Worm (Caenorhabditis elegans) whole organism, L4 larva: ENCODE measurements around the gene trxr-2.

Experiments used
- D1046.2 ChIP-seq: fragments of 200-800 bp; sonication (Bioruptor generic); IDR thresholded peaks from 2 replicates; pipeline ENCODE4 v1.3.6; 2022; ENCODE audit warnings: missing genetic modification characterization, missing compliant biosample characterization
- F10B5.3 ChIP-seq: sonication (generic microtip); optimal IDR thresholded peaks from 2 replicates; lab custom pipeline; 2016; ENCODE audit warnings: mild to moderate bottlenecking, missing genetic modification characterization, missing compliant biosample characterization
- T26A8.4 ChIP-seq: fragments of 200-800 bp; sonication (Bioruptor generic); IDR thresholded peaks from 2 replicates; pipeline ENCODE4 v1.3.6; 2022; ENCODE audit warnings: missing genetic modification characterization, missing compliant biosample characterization
- ZK546.5 ChIP-seq, 2 experiments: sonication (generic microtip); optimal IDR thresholded peaks; 2 replicates each; lab custom pipeline; 2017; ENCODE audit warnings: missing biosample characterization in 2 of 2, missing genetic modification characterization in 2 of 2
- ceh-20 ChIP-seq: fragments of 200-800 bp; sonication (Bioruptor generic); IDR thresholded peaks from 2 replicates; pipeline ENCODE4 v1.3.6; 2022; ENCODE audit warnings: missing genetic modification reagents, missing genetic modification characterization, missing compliant biosample characterization
- ceh-28 ChIP-seq: fragments of 150-350 bp; optimal IDR thresholded peaks from 2 replicates; lab custom pipeline; 2014; ENCODE audit warnings: missing biosample characterization, missing genetic modification reagents, missing genetic modification characterization
- ceh-32 ChIP-seq: sonication (generic microtip); optimal IDR thresholded peaks from 2 replicates; lab custom pipeline; 2016; ENCODE audit warnings: mild to moderate bottlenecking, missing genetic modification characterization, missing compliant biosample characterization; ENCODE audit not compliant: poor library complexity
- ceh-62 ChIP-seq: sonication (generic microtip); optimal IDR thresholded peaks from 2 replicates; lab custom pipeline; 2017; ENCODE audit warnings: missing biosample characterization, missing genetic modification characterization
- ceh-82 ChIP-seq: sonication (generic microtip); optimal IDR thresholded peaks from 2 replicates; lab custom pipeline; 2017; ENCODE audit warnings: missing biosample characterization, missing genetic modification characterization
- ces-1 ChIP-seq: fragments of 150-350 bp; sonication (generic microtip); optimal IDR thresholded peaks from 4 replicates; lab custom pipeline; 2014; ENCODE audit warnings: missing biosample characterization, missing genetic modification reagents, missing genetic modification characterization
- daf-12 ChIP-seq: fragments of 150-350 bp; optimal IDR thresholded peaks from 2 replicates; lab custom pipeline; 2014; ENCODE audit warnings: missing biosample characterization, missing genetic modification reagents, missing genetic modification characterization
- daf-19 ChIP-seq: fragments of 200-800 bp; sonication (Bioruptor generic); conservative IDR thresholded peaks from 2 replicates; pipeline ENCODE4 v1.3.6; 2022; ENCODE audit warnings: missing genetic modification characterization, missing compliant biosample characterization
- daf-8 ChIP-seq: fragments of 200-800 bp; sonication (Bioruptor generic); IDR thresholded peaks from 2 replicates; pipeline ENCODE4 v1.3.6; 2022; ENCODE audit warnings: missing genetic modification characterization, missing compliant biosample characterization
- dmd-9 ChIP-seq: fragments of 200-800 bp; sonication (Bioruptor generic); IDR thresholded peaks from 2 replicates; pipeline ENCODE4 v1.3.6; 2022; ENCODE audit warnings: missing genetic modification reagents, missing genetic modification characterization, missing compliant biosample characterization
- dpl-1 ChIP-seq: fragments of 150-350 bp; optimal IDR thresholded peaks from 2 replicates; lab custom pipeline; 2014; ENCODE audit warnings: missing biosample characterization, missing genetic modification reagents, missing genetic modification characterization
- duxl-1 ChIP-seq: sonication (generic microtip); optimal IDR thresholded peaks from 2 replicates; lab custom pipeline; 2016; ENCODE audit warnings: mild to moderate bottlenecking, missing genetic modification characterization, moderate library complexity, missing compliant biosample characterization; ENCODE audit not compliant: poor library complexity
- dve-1 ChIP-seq: sonication (generic microtip); optimal IDR thresholded peaks from 2 replicates; lab custom pipeline; 2017; ENCODE audit warnings: antibody characterized with exemption, mild to moderate bottlenecking, missing genetic modification characterization, missing compliant biosample characterization; ENCODE audit not compliant: insufficient read depth
- egl-27 ChIP-seq: sonication (generic microtip); optimal IDR thresholded peaks from 3 replicates; lab custom pipeline; 2017; ENCODE audit warnings: missing biosample characterization, missing genetic modification reagents, missing genetic modification characterization
- fos-1 ChIP-seq: fragments of 150-350 bp; optimal IDR thresholded peaks from 2 replicates; lab custom pipeline; 2014; ENCODE audit warnings: missing biosample characterization, missing genetic modification characterization
- hmg-1.1 ChIP-seq: fragments of 200-800 bp; sonication (Bioruptor generic); IDR thresholded peaks from 2 replicates; pipeline ENCODE4 v1.3.6; 2022; ENCODE audit warnings: missing genetic modification reagents, missing genetic modification characterization, missing compliant biosample characterization
- jun-1 ChIP-seq: fragments of 150-350 bp; optimal IDR thresholded peaks from 2 replicates; lab custom pipeline; 2014; ENCODE audit warnings: missing biosample characterization, missing genetic modification reagents, missing genetic modification characterization
- lim-7 ChIP-seq: fragments of 200-800 bp; sonication (Bioruptor generic); IDR thresholded peaks from 2 replicates; pipeline ENCODE4 v1.3.6; 2022; ENCODE audit warnings: missing genetic modification characterization, missing compliant biosample characterization
- lin-38 ChIP-seq: fragments of 200-800 bp; sonication (Bioruptor generic); IDR thresholded peaks from 2 replicates; pipeline ENCODE4 v1.3.6; 2022; ENCODE audit warnings: missing genetic modification reagents, missing genetic modification characterization, missing compliant biosample characterization
- lin-39 ChIP-seq: fragments of 150-350 bp; optimal IDR thresholded peaks from 2 replicates; lab custom pipeline; 2014; ENCODE audit warnings: missing biosample characterization, missing genetic modification reagents, missing genetic modification characterization
- lsy-2 ChIP-seq, 2 experiments: fragments of 150-350 bp in 1 of 2; sonication (generic microtip) in 1 of 2; optimal IDR thresholded peaks; 2 replicates each; lab custom pipeline; 2014 to 2017; ENCODE audit warnings: missing biosample characterization in 2 of 2, missing genetic modification characterization in 2 of 2
- madf-5 ChIP-seq, 2 experiments: fragments of 200-800 bp; sonication (Bioruptor generic); IDR thresholded peaks; 2 replicates each; pipeline ENCODE4 v1.3.6; 2022; ENCODE audit warnings: missing compliant biosample characterization in 2 of 2, missing genetic modification characterization in 2 of 2
- madf-9 ChIP-seq: fragments of 200-800 bp; sonication (Bioruptor generic); conservative IDR thresholded peaks from 2 replicates; pipeline ENCODE4 v1.3.6; 2022; ENCODE audit warnings: missing genetic modification reagents, missing genetic modification characterization, missing compliant biosample characterization
- mdl-1 ChIP-seq, 2 experiments: fragments of 150-350 bp in 1 of 2; sonication (generic microtip) in 1 of 2; optimal IDR thresholded peaks; 2 replicates each; lab custom pipeline; 2014 to 2017; ENCODE audit warnings: missing biosample characterization in 2 of 2, missing genetic modification characterization in 2 of 2
- mxl-2 ChIP-seq: fragments of 200-800 bp; sonication (Bioruptor generic); conservative IDR thresholded peaks from 2 replicates; pipeline ENCODE4 v1.3.6; 2022; ENCODE audit warnings: missing genetic modification reagents, missing genetic modification characterization, missing compliant biosample characterization
- nhr-102 ChIP-seq: sonication (generic microtip); optimal IDR thresholded peaks from 2 replicates; lab custom pipeline; 2016; ENCODE audit warnings: mild to moderate bottlenecking, missing genetic modification characterization, moderate library complexity, missing compliant biosample characterization
- nhr-111 ChIP-seq: fragments of 200-800 bp; sonication (Bioruptor generic); optimal IDR thresholded peaks from 2 replicates; lab custom pipeline; 2018; ENCODE audit warnings: mild to moderate bottlenecking, missing genetic modification characterization, missing compliant biosample characterization
- nhr-25 ChIP-seq: sonication (generic microtip); optimal IDR thresholded peaks from 2 replicates; lab custom pipeline; 2017; ENCODE audit warnings: missing genetic modification characterization, mild to moderate bottlenecking, missing compliant biosample characterization, antibody characterized with exemption, moderate library complexity, borderline replicate concordance; ENCODE audit not compliant: insufficient read depth
- nhr-77 ChIP-seq: fragments of 150-350 bp; optimal IDR thresholded peaks from 2 replicates; lab custom pipeline; 2014; ENCODE audit warnings: missing biosample characterization, missing genetic modification characterization
- pha-4 ChIP-seq, 2 experiments: fragments of 150-350 bp in 1 of 2; fragments of 200-800 bp in 1 of 2; sonication (Bioruptor generic) in 1 of 2; IDR thresholded peaks in 1 of 2; optimal IDR thresholded peaks in 1 of 2; 2 replicates each; pipeline versions ENCODE4 v1.3.6 to Lab custom; 2014 to 2022; ENCODE audit warnings: missing genetic modification characterization in 2 of 2, missing genetic modification reagents in 2 of 2, missing biosample characterization in 1 of 2, missing compliant biosample characterization in 1 of 2
- php-3 ChIP-seq: fragments of 200-800 bp; sonication (Bioruptor generic); IDR thresholded peaks from 2 replicates; pipeline ENCODE4 v1.3.6; 2022; ENCODE audit warnings: missing genetic modification reagents, missing genetic modification characterization, missing compliant biosample characterization
- saeg-2 ChIP-seq: fragments of 200-800 bp; sonication (Bioruptor generic); IDR thresholded peaks from 2 replicates; pipeline ENCODE4 v1.3.6; 2022; ENCODE audit warnings: missing genetic modification reagents, missing genetic modification characterization, missing compliant biosample characterization
- sdz-12 ChIP-seq: fragments of 200-800 bp; sonication (Bioruptor generic); optimal IDR thresholded peaks from 2 replicates; lab custom pipeline; 2018; ENCODE audit warnings: mild to moderate bottlenecking, missing genetic modification characterization, missing compliant biosample characterization
- set-16 ChIP-seq: fragments of 200-800 bp; sonication (Bioruptor generic); IDR thresholded peaks from 2 replicates; pipeline ENCODE4 v1.3.6; 2022; ENCODE audit warnings: missing genetic modification reagents, missing genetic modification characterization, missing compliant biosample characterization
- tra-1 ChIP-seq: fragments of 200-800 bp; sonication (Bioruptor generic); IDR thresholded peaks from 2 replicates; pipeline ENCODE4 v1.3.6; 2022; ENCODE audit warnings: missing genetic modification reagents, missing genetic modification characterization, missing compliant biosample characterization
- unc-130 ChIP-seq: sonication (generic microtip); optimal IDR thresholded peaks from 2 replicates; lab custom pipeline; 2016; ENCODE audit warnings: missing genetic modification reagents, missing genetic modification characterization, missing compliant biosample characterization
- unc-62 ChIP-seq, 3 experiments: fragments of 150-350 bp in 1 of 3; sonication (generic microtip); optimal IDR thresholded peaks in 2 of 3; peaks in 1 of 3; 1 replicate in 1 of 3; 2 replicates in 2 of 3; lab custom pipeline; 2014 to 2017; ENCODE audit warnings: missing biosample characterization in 3 of 3, missing genetic modification characterization in 3 of 3, missing genetic modification reagents in 3 of 3, missing genotype in 1 of 3
- vab-7 ChIP-seq: fragments of 200-800 bp; sonication (Bioruptor generic); IDR thresholded peaks from 2 replicates; pipeline ENCODE4 v1.3.6; 2022; ENCODE audit warnings: missing genetic modification reagents, missing genetic modification characterization, missing compliant biosample characterization
- zfp-3 ChIP-seq: fragments of 200-800 bp; sonication (Bioruptor generic); conservative IDR thresholded peaks from 2 replicates; pipeline ENCODE4 v1.3.6; 2022; ENCODE audit warnings: missing genetic modification reagents, missing genetic modification characterization, missing compliant biosample characterization
- zip-2 ChIP-seq: fragments of 150-350 bp; optimal IDR thresholded peaks from 2 replicates; lab custom pipeline; 2014; ENCODE audit warnings: missing biosample characterization, missing genetic modification characterization

Gene trxr-2

ce11 chrIII:8866983-8867842 is 46.4 kb upstream of the trxr-2 start (continued):
- TF ChIP-seq lin-38, result peak; percentile 13
- TF ChIP-seq daf-8 (GFP tag; lab: Robert Waterston, UW), result no peak
- no peak for TF ChIP-seq F10B5.3 (tag; lab: Kevin White, UChicago)
- peak; percentile 41 for TF ChIP-seq ceh-28 (tag; lab: Kevin White, UChicago)
- no peak for TF ChIP-seq D1046.2 (GFP tag; lab: Robert Waterston, UW)
- no peak for TF ChIP-seq T26A8.4
- peak in 1 of 2 experiments; percentile 67 for TF ChIP-seq unc-62 (GFP tag; optimal IDR thresholded peaks at IDR 0.05 in 1 of 2; lab: Kevin White, UChicago)
- TF ChIP-seq unc-62 (tag; optimal IDR thresholded peaks at IDR 0.05; lab: Kevin White, UChicago), result no peak
- TF ChIP-seq pha-4 (GFP tag; IDR thresholded peaks at IDR 0.05; lab: Robert Waterston, UW), result no peak
- TF ChIP-seq pha-4 (tag; optimal IDR thresholded peaks at IDR 0.05; lab: Kevin White, UChicago), result peak; percentile 39
- no peak for TF ChIP-seq daf-12
- TF ChIP-seq duxl-1, result no peak
- TF ChIP-seq ZK546.5 (tag; optimal IDR thresholded peaks at IDR 0.05; lab: Kevin White, UChicago), result no peak
- TF ChIP-seq php-3 (GFP tag; lab: Robert Waterston, UW), result no peak
- no peak for TF ChIP-seq tra-1 (GFP tag; lab: Robert Waterston, UW)
- no peak for TF ChIP-seq lin-39 (tag; lab: Kevin White, UChicago)
- TF ChIP-seq zip-2 (tag; lab: Kevin White, UChicago), result no peak
- peak; percentile 60 for TF ChIP-seq dve-1 (tag; lab: Kevin White, UChicago)
- TF ChIP-seq mdl-1 (tag; optimal IDR thresholded peaks at IDR 0.05; lab: Kevin White, UChicago), result peak; percentile 10 to 65
- TF ChIP-seq lim-7, result no peak
- no peak for TF ChIP-seq dpl-1 (GFP tag; lab: Kevin White, UChicago)
- 0 out of 2 replicates have a peak, but pooled peaks have one; percentile 24 for TF ChIP-seq zfp-3
- no peak for TF ChIP-seq daf-19 (GFP tag; lab: Robert Waterston, UW)
- no peak for TF ChIP-seq ceh-82 (tag; lab: Kevin White, UChicago)

DNA sequence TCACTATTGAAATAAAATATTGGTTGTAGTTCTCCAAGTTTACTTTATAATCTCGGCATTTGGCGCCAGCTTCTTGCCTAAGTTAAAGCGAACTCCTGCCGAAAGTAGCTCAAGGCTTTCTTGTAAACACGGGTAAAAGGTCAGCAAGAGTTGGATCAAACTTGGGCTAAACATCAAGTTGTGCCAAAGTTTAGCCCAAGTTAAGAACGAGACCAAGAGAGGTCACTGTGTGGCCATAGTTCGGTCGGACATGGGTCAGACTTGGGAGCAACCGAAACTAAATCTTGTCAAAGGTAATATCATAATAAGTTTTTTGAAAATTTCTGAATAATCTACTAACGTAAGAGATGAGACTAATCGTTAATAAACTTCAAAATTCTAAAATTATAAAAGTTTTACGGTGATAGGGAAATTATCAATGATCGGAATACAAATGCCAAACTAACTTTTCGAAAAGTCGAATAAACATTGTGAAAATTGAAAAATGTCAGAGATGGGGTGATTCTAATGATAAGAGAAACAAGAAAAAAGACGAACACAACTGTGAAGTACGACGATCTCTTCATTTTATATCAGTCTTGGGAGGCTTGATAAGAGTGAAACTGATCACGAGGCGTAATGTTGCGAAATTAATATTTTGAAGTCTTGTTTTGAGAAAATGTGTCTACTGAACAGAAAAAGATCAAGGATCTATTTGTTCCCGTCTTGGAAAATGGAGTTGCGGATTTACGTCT is 45.5 kb upstream of the trxr-2 start:
- no peak for TF ChIP-seq vab-7 (GFP tag; lab: Robert Waterston, UW)
- TF ChIP-seq jun-1 (tag; lab: Kevin White, UChicago), result no peak
- TF ChIP-seq dmd-9 (GFP tag; lab: Robert Waterston, UW), result no peak
- TF ChIP-seq mxl-2, result no peak
- no peak for TF ChIP-seq unc-130 (GFP tag; lab: Kevin White, UChicago)
- TF ChIP-seq nhr-77 (tag; lab: Kevin White, UChicago), result peak; percentile 84
- TF ChIP-seq fos-1 (tag; lab: Kevin White, UChicago), result no peak
- no peak for TF ChIP-seq pha-4 (GFP tag; IDR thresholded peaks at IDR 0.05; lab: Robert Waterston, UW)
- TF ChIP-seq pha-4 (tag; optimal IDR thresholded peaks at IDR 0.05; lab: Kevin White, UChicago), result no peak
- no peak for TF ChIP-seq nhr-102 (tag; lab: Kevin White, UChicago)
- no peak; the same call in 1 of the 2 replicates for TF ChIP-seq madf-9 (GFP tag; lab: Robert Waterston, UW)
- TF ChIP-seq ceh-62, result no peak
- TF ChIP-seq ces-1 (GFP tag; lab: Kevin White, UChicago), result no peak
- no peak for TF ChIP-seq set-16
- no peak for TF ChIP-seq madf-5 (GFP tag; IDR thresholded peaks at IDR 0.05; lab: Robert Waterston, UW)
- TF ChIP-seq ceh-32 (tag; lab: Kevin White, UChicago), result no peak
- no peak for TF ChIP-seq nhr-111
- TF ChIP-seq ceh-20, result no peak
- TF ChIP-seq daf-12, result no peak
- TF ChIP-seq dpl-1 (GFP tag; lab: Kevin White, UChicago), result peak; percentile 33
- TF ChIP-seq mdl-1 (tag; optimal IDR thresholded peaks at IDR 0.05; lab: Kevin White, UChicago), result peak in 1 of 2 experiments; percentile 67
- no peak for TF ChIP-seq saeg-2 (GFP tag; lab: Robert Waterston, UW)
- no peak for TF ChIP-seq nhr-25
- TF ChIP-seq hmg-1.1 (GFP tag; lab: Robert Waterston, UW), result no peak
- TF ChIP-seq unc-62 (GFP tag; optimal IDR thresholded peaks at IDR 0.05 in 1 of 2; lab: Kevin White, UChicago), result peak in 1 of 2 experiments; percentile 3
- no peak for TF ChIP-seq unc-62 (tag; optimal IDR thresholded peaks at IDR 0.05; lab: Kevin White, UChicago)
- TF ChIP-seq sdz-12, result no peak
- no peak for TF ChIP-seq egl-27
- TF ChIP-seq lsy-2 (tag; optimal IDR thresholded peaks at IDR 0.05; lab: Kevin White, UChicago), result peak in 1 of 2 experiments; percentile 70
- TF ChIP-seq zip-2 (tag; lab: Kevin White, UChicago), result no peak
